Fruit fly (Drosophila melanogaster) S2 (cell line): ENCODE data around the gene Nepl18.

Experiments
- CG8478 ChIP-seq: fragments of >200 bp; optimal IDR thresholded peaks from 2 replicates; lab custom pipeline; 2018
- CTCF ChIP-seq, 2 experiments: fragments of >200 bp; optimal IDR thresholded peaks; 2 replicates each; lab custom pipeline; 2018

dm6 chr3R:28889427-28889736, 14.0 kb downstream of the Nepl18 start:
- TF ChIP-seq CG8478 (lab: Kevin White, UChicago), result no peak
- no peak for TF ChIP-seq CTCF (optimal IDR thresholded peaks at IDR 0.05; lab: Kevin White, UChicago)
